Fruit fly (Drosophila melanogaster): Measurements from ENCODE around the gene CG46525.

CG46525 gene

DNA sequence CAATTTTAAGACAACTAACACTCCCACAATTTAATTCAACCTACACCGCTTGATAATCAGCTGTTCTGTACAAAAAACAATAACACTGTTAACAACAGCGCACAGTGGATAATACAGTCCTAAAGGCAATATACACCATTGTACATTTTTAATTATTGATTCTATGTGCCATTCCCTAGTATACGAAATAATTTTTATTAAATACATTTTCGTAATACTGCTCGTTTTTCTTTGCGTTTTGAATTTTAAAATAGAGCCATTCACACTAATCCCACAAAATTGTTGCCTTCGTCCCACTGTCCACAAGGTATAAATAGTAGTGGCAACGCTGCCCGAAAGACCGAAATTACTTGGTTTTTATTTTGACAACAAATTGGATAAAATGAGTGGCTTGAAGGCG is 41.5 kb upstream of the CG46525 start, which contains the start of the genes Coq4 and CG32176 (continued):
- TF ChIP-seq CG16779 (GFP tag; IDR thresholded peaks at IDR 0.05) (peak; percentile 97), CG8478 (optimal IDR thresholded peaks at IDR 0.05) (no peak), nmo (GFP tag; optimal IDR thresholded peaks at IDR 0.05) (peak; percentile 98), HHEX (GFP tag; optimal IDR thresholded peaks at IDR 0.05) (peak; percentile 96), CG8290 (GFP tag; optimal IDR thresholded peaks at IDR 0.05) (peak; percentile 97), CG8290 (tag; optimal IDR thresholded peaks at IDR 0.05) (peak; percentile 85 to 99), CG9817 (tag; optimal IDR thresholded peaks at IDR 0.05) (peak; percentile 99), ind (GFP tag; optimal IDR thresholded peaks at IDR 0.05) (peak; percentile 99), CG1024 (GFP tag; IDR thresholded peaks at IDR 0.05) (peak; percentile 94), CG12236 (GFP tag; optimal IDR thresholded peaks at IDR 0.05) (peak; percentile 92), Ets65A (GFP tag) (peak; percentile 100), Drgx (GFP tag; IDR thresholded peaks at IDR 0.05) (peak; percentile 96), CG3838 (GFP tag; optimal IDR thresholded peaks at IDR 0.05) (peak; percentile 96), CG13775 (GFP tag; optimal IDR thresholded peaks at IDR 0.05) (peak; percentile 99), Abd-B (GFP tag; optimal IDR thresholded peaks at IDR 0.05) (peak; percentile 99), Hr39 (optimal IDR thresholded peaks at IDR 0.05) (no peak), CG3726 (GFP tag; IDR thresholded peaks at IDR 0.05) (peak; percentile 98), CG7987 (GFP tag; optimal IDR thresholded peaks at IDR 0.05) (peak; percentile 95), CG18599 (GFP tag; optimal IDR thresholded peaks at IDR 0.05) (peak; percentile 98), salm (tag; optimal IDR thresholded peaks at IDR 0.05) (peak; percentile 95), CG15514 (GFP tag; optimal IDR thresholded peaks at IDR 0.05) (peak; percentile 93), Hr78 (GFP tag; optimal IDR thresholded peaks at IDR 0.05) (no peak), ssp (GFP tag; IDR thresholded peaks at IDR 0.05) (peak; percentile 92), CG4730 (GFP tag; IDR thresholded peaks at IDR 0.05) (peak; percentile 97), slbo (GFP tag; IDR thresholded peaks at IDR 0.05) (peak; percentile 99), Atf3 (GFP tag; optimal IDR thresholded peaks at IDR 0.05) (peak; percentile 98), CG6791 (GFP tag; IDR thresholded peaks at IDR 0.05; ENCODE audit: partially characterized antibody) (peak; percentile 76; the same call in 2 of the 3 replicates), Usf (GFP tag; optimal IDR thresholded peaks at IDR 0.05) (peak; percentile 94), tup (GFP tag; optimal IDR thresholded peaks at IDR 0.05) (peak; percentile 97), CG17568 (GFP tag; optimal IDR thresholded peaks at IDR 0.05) (peak; percentile 95), HLH3B (GFP tag; IDR thresholded peaks at IDR 0.05) (peak; percentile 97), rib (GFP tag; IDR thresholded peaks at IDR 0.05) (peak; percentile 98), pnt (GFP tag; optimal IDR thresholded peaks at IDR 0.05) (peak; percentile 98), Dip2 (GFP tag; IDR thresholded peaks at IDR 0.05) (peak; percentile 64), cato (GFP tag; optimal IDR thresholded peaks at IDR 0.05; ENCODE audit: borderline replicate concordance) (peak; percentile 96), CG10209 (GFP tag; optimal IDR thresholded peaks at IDR 0.05) (peak; percentile 97), NC2β (GFP tag; optimal IDR thresholded peaks at IDR 0.05) (peak; percentile 98), tap (tag; optimal IDR thresholded peaks at IDR 0.05) (peak; percentile 97), Dref (GFP tag; IDR thresholded peaks at IDR 0.05) (peak; percentile 47), CG10959 (GFP tag; IDR thresholded peaks at IDR 0.05) (peak; percentile 97), sob (GFP tag; IDR thresholded peaks at IDR 0.05) (peak; percentile 98), Dll (GFP tag; IDR thresholded peaks at IDR 0.05; ENCODE audit: partially characterized antibody) (peak; percentile 65; the same call in 3 of the 4 replicates), nerfin-2 (GFP tag; IDR thresholded peaks at IDR 0.05; ENCODE audit: partially characterized antibody) (peak; percentile 73), nau (GFP tag; optimal IDR thresholded peaks at IDR 0.05) (peak; percentile 93), sr (GFP tag; IDR thresholded peaks at IDR 0.05) (peak; percentile 92), pho (GFP tag; optimal IDR thresholded peaks at IDR 0.05) (peak; percentile 99), gce (GFP tag; IDR thresholded peaks at IDR 0.05) (peak; percentile 94), TFAM (GFP tag; optimal IDR thresholded peaks at IDR 0.05) (peak; percentile 90), HmgZ (tag; optimal IDR thresholded peaks at IDR 0.05) (peak; percentile 99), CG4404 (GFP tag; IDR thresholded peaks at IDR 0.05) (peak; percentile 96), CG8281 (tag; optimal IDR thresholded peaks at IDR 0.05) (peak; percentile 89), CG14710 (tag; optimal IDR thresholded peaks at IDR 0.05) (peak; percentile 96)
